Worm (Caenorhabditis elegans): ENCODE measurements around the gene srx-136.

The srx-136 gene

DNA sequence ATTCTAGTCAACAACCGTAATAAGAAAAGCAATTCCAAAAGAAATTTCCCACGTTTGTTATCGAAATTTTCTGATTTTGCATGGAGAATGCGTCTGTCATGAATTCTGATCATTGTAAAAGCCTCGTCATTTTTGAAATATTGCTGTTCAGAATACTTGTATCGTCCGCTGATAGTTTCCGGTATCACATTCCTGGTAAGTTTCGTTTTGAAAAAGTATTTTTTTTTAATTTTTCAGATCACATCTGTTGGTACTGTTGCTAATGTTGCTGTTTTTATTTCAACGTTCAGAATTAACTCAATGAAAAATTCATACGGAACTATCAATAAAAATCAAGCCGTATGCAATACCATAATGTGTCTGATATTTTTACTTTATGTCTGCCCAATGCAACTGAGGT, 16.3 kb upstream of the srx-136 start, which contains the start of gene srx-17:
srx-17 (plus strand) TSS at position 301 of the 400 bp plus-strand sequence.
- TF ChIP-seq hlh-12 (tag; optimal IDR thresholded peaks at IDR 0.05) = no peak
- TF ChIP-seq sea-2 (GFP tag; IDR thresholded peaks at IDR 0.05) = no peak
- TF ChIP-seq B0019.2 (GFP tag; conservative IDR thresholded peaks at IDR 0.05) = no peak
- no peak for TF ChIP-seq D2030.7 (GFP tag; IDR thresholded peaks at IDR 0.05)
- TF ChIP-seq somi-1 (GFP tag; optimal IDR thresholded peaks at IDR 0.05) = no peak
- no peak for TF ChIP-seq bed-1 (GFP tag; IDR thresholded peaks at IDR 0.05)
- no peak for TF ChIP-seq T07F8.4 (tag; optimal IDR thresholded peaks at IDR 0.05)
- TF ChIP-seq nfya-1 (tag; optimal IDR thresholded peaks at IDR 0.05; ENCODE audit: borderline replicate concordance, insufficient read depth) = no peak
- no peak for TF ChIP-seq athp-1 (tag; optimal IDR thresholded peaks at IDR 0.05)
- TF ChIP-seq hlh-26 (GFP tag; conservative IDR thresholded peaks at IDR 0.05) = no peak

DNA sequence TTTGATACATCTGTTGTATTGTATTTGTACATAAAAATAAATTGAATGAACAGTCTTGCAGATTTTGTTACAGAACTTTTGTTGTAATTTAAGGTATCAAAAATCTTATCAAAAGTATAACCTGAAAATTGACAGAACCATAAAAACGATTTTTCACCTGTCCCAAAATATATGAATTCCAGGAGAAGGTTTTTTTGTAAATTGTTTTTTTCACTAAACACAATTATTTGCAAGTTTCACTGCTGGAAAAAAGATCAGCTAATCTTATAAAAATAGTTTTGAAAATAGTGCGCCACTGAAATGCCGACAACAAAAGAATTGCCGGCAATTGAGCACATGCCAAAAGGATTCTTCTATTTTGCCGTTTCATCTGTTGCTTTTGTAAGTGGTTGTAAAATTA, 14.1 kb upstream of the srx-136 start, which contains the start of gene srx-130:
srx-130 (plus strand) TSS at position 301 of the 400 bp plus-strand sequence.
- TF ChIP-seq K11D2.4 (GFP tag; IDR thresholded peaks at IDR 0.05) = no peak

DNA sequence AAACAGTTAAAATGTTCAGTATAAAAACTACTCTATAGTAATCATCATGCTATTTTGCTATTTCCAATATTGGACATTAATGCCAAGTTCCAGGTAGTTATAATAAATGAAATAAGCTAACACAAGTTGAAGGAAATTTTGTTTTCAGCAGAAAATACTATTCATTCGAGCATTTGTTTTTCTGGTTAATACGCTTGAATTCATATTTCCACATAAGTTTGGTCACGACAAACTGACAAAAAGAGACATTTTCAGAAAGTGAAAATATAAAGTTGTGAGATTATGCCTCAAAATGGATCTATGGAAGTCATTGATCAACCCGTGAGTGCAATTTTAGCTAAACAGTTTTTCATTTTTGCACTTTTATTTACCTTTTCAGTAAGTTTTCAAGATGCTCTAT, 12.1 kb upstream of the srx-136 start, which contains the start of gene srx-131:
srx-131 (plus strand) TSS at position 301 of the 400 bp plus-strand sequence.
- TF ChIP-seq ztf-18 (tag; optimal IDR thresholded peaks at IDR 0.05) (no peak), snpc-4 (GFP tag; optimal IDR thresholded peaks at IDR 0.05) (no peak), snpc-4 (tag; optimal IDR thresholded peaks at IDR 0.05) (no peak), lir-1 (GFP tag; conservative IDR thresholded peaks at IDR 0.05) (no peak), C17E4.6 (GFP tag; IDR thresholded peaks at IDR 0.05) (no peak), zim-3 (tag; optimal IDR thresholded peaks at IDR 0.05) (no peak), Y53G8AR.9 (GFP tag; conservative IDR thresholded peaks at IDR 0.05) (no peak)

DNA sequence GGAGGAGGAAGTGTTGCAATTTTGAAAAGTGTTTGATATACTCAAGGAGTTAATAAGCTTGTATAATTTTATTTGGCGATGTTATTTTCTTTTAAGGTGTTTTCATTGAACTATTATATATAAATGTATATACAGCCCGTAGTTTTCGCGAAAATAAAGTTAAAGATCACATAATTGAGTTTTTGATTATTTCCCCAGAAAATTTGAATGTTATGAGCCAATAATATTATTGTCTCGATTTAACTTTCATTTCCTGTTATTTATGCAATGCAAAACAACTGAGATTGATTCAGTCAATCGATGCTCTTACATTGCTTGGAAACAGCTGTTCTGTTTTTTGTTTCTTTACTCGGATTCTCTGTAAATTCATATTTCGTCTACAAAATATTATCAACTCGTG, 8.9 kb upstream of the srx-136 start, which contains the start of gene srx-133:
srx-133 (plus strand) TSS at position 301 of the 400 bp plus-strand sequence.
- TF ChIP-seq chd-7 (tag; optimal IDR thresholded peaks at IDR 0.05) (no peak), nhr-120 (GFP tag; IDR thresholded peaks at IDR 0.05) (no peak), zfh-2 (GFP tag; conservative IDR thresholded peaks at IDR 0.05) (no peak), akir-1 (GFP tag; optimal IDR thresholded peaks at IDR 0.05) (no peak), ccch-3 (GFP tag; optimal IDR thresholded peaks at IDR 0.05) (no peak), rec-8 (tag; optimal IDR thresholded peaks at IDR 0.05) (no peak), ZK185.1 (tag; optimal IDR thresholded peaks at IDR 0.05; ENCODE audit: poor library complexity, severe bottlenecking) (no peak)

DNA sequence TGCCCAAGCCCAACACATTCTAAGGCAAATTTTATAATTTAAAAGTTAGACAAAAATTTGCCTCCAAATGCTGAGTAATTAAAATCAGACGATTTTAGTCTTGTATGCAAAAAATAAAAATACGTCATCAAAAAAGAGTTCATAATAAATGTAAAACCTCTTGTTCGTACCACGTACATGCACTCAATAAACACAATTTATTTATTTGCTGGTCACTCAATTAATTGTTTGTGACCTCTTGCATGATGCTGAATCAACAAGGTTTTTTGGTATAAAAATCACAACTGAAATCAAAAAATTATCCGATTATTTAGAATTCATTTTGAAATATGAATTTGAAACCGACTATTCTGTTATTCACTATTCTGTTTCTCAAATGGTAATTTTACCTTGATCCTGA, 7.1 kb upstream of the srx-136 start, which contains the start of gene hpx-2:
hpx-2 (plus strand) TSS at position 301 of the 400 bp plus-strand sequence.
- no peak for TF ChIP-seq sptf-2 (GFP tag; optimal IDR thresholded peaks at IDR 0.05)

DNA sequence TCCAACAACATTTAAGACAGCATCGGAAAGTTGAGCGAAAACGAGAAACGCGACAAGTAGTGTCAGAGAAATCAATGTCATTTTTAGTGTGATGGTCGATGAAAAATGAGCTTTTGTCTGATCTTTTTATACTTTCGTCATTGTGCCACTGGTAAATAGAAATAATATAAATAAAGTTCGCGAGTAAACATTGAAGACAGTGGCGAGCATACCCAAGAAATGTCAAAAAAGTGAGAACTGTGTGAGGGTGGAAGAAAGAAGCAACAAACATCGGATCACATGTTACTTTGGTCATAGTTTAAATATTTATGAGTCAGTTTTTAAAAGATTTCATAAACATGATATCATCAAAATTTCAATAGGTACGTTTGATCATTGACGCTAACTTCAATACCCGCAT, 2.9 kb upstream of the srx-136 start, which contains the start of gene ttr-21:
ttr-21 (minus strand) TSS at position 100 of the 400 bp plus-strand sequence.
- no peak for TF ChIP-seq ceh-27 (GFP tag; optimal IDR thresholded peaks at IDR 0.05)
- no peak for TF ChIP-seq nhr-90 (tag; optimal IDR thresholded peaks at IDR 0.05)
- no peak for TF ChIP-seq B0019.2 (GFP tag; conservative IDR thresholded peaks at IDR 0.05)

DNA sequence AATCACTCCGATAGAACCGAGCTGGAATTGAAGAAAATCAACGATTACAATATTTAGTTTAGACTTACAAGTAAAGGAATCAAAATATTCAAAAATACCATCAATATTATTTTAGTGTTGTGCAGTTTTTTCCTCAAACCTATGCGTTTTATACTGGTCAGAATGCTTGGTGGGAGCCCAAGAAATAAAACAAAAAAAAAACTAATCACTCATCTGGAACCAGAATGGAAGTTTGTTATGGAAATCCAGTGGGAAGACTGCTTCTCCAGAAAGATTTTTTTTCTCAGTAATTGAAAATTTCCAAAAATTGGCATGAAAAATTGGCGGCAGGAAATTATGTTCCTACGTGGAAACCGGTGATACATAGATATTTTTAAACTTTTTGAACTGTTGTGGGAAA, 856 bp upstream of the srx-136 start, which contains the start of gene srx-134:
srx-134 (minus strand) TSS at position 101 of the 400 bp plus-strand sequence.
- TF ChIP-seq nhr-27 (tag; optimal IDR thresholded peaks at IDR 0.05) = no peak
- TF ChIP-seq snpc-3.4 (tag; optimal IDR thresholded peaks at IDR 0.05) = no peak
- no peak for TF ChIP-seq nhr-120 (GFP tag; IDR thresholded peaks at IDR 0.05)
- no peak for TF ChIP-seq ztf-25 (GFP tag; IDR thresholded peaks at IDR 0.05)
- TF ChIP-seq ztf-3 (GFP tag; optimal IDR thresholded peaks at IDR 0.05) = no peak
- TF ChIP-seq cebp-2 (GFP tag; IDR thresholded peaks at IDR 0.05) = no peak
- TF ChIP-seq chd-7 (tag; optimal IDR thresholded peaks at IDR 0.05) = no peak
- TF ChIP-seq egl-18 (GFP tag; IDR thresholded peaks at IDR 0.05) = no peak
- TF ChIP-seq dpl-1 (GFP tag; optimal IDR thresholded peaks at IDR 0.05) = no peak
- no peak for TF ChIP-seq D2030.7 (GFP tag; IDR thresholded peaks at IDR 0.05)
- no peak for TF ChIP-seq snpc-1.3 (tag; optimal IDR thresholded peaks at IDR 0.05; ENCODE audit: insufficient read depth)
- TF ChIP-seq ztf-18 (tag; optimal IDR thresholded peaks at IDR 0.05) = no peak
- TF ChIP-seq madf-10 (tag; optimal IDR thresholded peaks at IDR 0.05) = no peak
- TF ChIP-seq ceh-27 (GFP tag; optimal IDR thresholded peaks at IDR 0.05) = no peak
- TF ChIP-seq nhr-179 (tag; optimal IDR thresholded peaks at IDR 0.05) = no peak
